Fruit fly (Drosophila melanogaster): Measurements from ENCODE around the gene CG31220.

CG31220 gene

dm6 chr3R:19602996-19603395, 45.3 kb upstream of the CG31220 start, which contains the start of gene CG7342:
Gene CG7342 (plus strand): TSS chr3R:19603375.
- TF ChIP-seq CG34376 (GFP tag; optimal IDR thresholded peaks at IDR 0.05) (no peak), cg (GFP tag; optimal IDR thresholded peaks at IDR 0.05) (no peak), Dll (GFP tag; IDR thresholded peaks at IDR 0.05; ENCODE audit: partially characterized antibody) (no peak), CG18764 (GFP tag; optimal IDR thresholded peaks at IDR 0.05) (no peak), lbe (GFP tag; optimal IDR thresholded peaks at IDR 0.05) (peak; percentile 53), CG6683 (GFP tag; optimal IDR thresholded peaks at IDR 0.05) (no peak), D19A (tag; optimal IDR thresholded peaks at IDR 0.05) (no peak), Tbp (GFP tag; optimal IDR thresholded peaks at IDR 0.05) (no peak)

dm6 chr3R:19606954-19607353, 41.3 kb upstream of the CG31220 start, which contains the start of gene CG17751:
Gene CG17751 (plus strand): TSS chr3R:19607254.
- 0 out of 2 replicates have a peak, but pooled peaks have one; percentile 14 for TF ChIP-seq Nf-YA (GFP tag; IDR thresholded peaks at IDR 0.05)
- no peak for TF ChIP-seq CG4730 (GFP tag; IDR thresholded peaks at IDR 0.05)

- TF ChIP-seq danr (GFP tag; IDR thresholded peaks at IDR 0.05) = no peak
- TF ChIP-seq E2f2 (GFP tag; IDR thresholded peaks at IDR 0.05) = no peak
- no peak for TF ChIP-seq Nf-YC (tag; optimal IDR thresholded peaks at IDR 0.05)
- no peak for TF ChIP-seq Dip2 (GFP tag; IDR thresholded peaks at IDR 0.05)
- no peak for TF ChIP-seq ATbp (GFP tag; optimal IDR thresholded peaks at IDR 0.05)
- no peak for TF ChIP-seq CG6813 (GFP tag; optimal IDR thresholded peaks at IDR 0.05)
- no peak for TF ChIP-seq inv (GFP tag; IDR thresholded peaks at IDR 0.05; ENCODE audit: partially characterized antibody)
- no peak for TF ChIP-seq eve (GFP tag; optimal IDR thresholded peaks at IDR 0.05)
- TF ChIP-seq Pdp1 (GFP tag; optimal IDR thresholded peaks at IDR 0.05) = no peak
These were observed 38.4 kb upstream of the CG31220 start, which contains the start of gene CG17752 for dm6 chr3R:19609925-19610324. Gene CG17752 (plus strand): TSS chr3R:19610225.

dm6 chr3R:19612908-19613431, 35.3 kb upstream of the CG31220 start, which contains the start of gene CG16727:
Gene CG16727 (plus strand): TSS chr3R:19613381.
- TF ChIP-seq Doc2 (GFP tag; IDR thresholded peaks at IDR 0.05) (no peak), CG7556 (GFP tag; optimal IDR thresholded peaks at IDR 0.05) (no peak), gem (tag; optimal IDR thresholded peaks at IDR 0.05) (peak; percentile 28), CG18764 (GFP tag; optimal IDR thresholded peaks at IDR 0.05) (no peak), Fer3 (tag; optimal IDR thresholded peaks at IDR 0.05) (no peak), CG32532 (GFP tag; IDR thresholded peaks at IDR 0.05) (no peak), ems (GFP tag; optimal IDR thresholded peaks at IDR 0.05) (no peak), kah (GFP tag; optimal IDR thresholded peaks at IDR 0.05) (no peak), lov (optimal IDR thresholded peaks at IDR 0.05) (no peak), lov (GFP tag; IDR thresholded peaks at IDR 0.05) (no peak), sima (GFP tag; optimal IDR thresholded peaks at IDR 0.05) (no peak), Bdp1 (GFP tag; optimal IDR thresholded peaks at IDR 0.05) (no peak), pb (GFP tag; optimal IDR thresholded peaks at IDR 0.05) (no peak), salm (tag; optimal IDR thresholded peaks at IDR 0.05) (peak; percentile 6), tin (GFP tag; optimal IDR thresholded peaks at IDR 0.05) (no peak), CG10565 (GFP tag; optimal IDR thresholded peaks at IDR 0.05) (no peak), odd (GFP tag; optimal IDR thresholded peaks at IDR 0.05) (peak; percentile 35), CG7786 (GFP tag; optimal IDR thresholded peaks at IDR 0.05) (no peak), CG4404 (GFP tag; IDR thresholded peaks at IDR 0.05) (no peak), Adf1 (GFP tag; IDR thresholded peaks at IDR 0.05) (no peak), Nf-YC (tag; optimal IDR thresholded peaks at IDR 0.05) (no peak), CG4617 (GFP tag; optimal IDR thresholded peaks at IDR 0.05; ENCODE audit: borderline replicate concordance) (no peak), CG42726 (GFP tag; IDR thresholded peaks at IDR 0.05; ENCODE audit: partially characterized antibody) (no peak), corto (GFP tag; optimal IDR thresholded peaks at IDR 0.05) (no peak), B-H2 (GFP tag; optimal IDR thresholded peaks at IDR 0.05) (no peak), H2.0 (GFP tag; IDR thresholded peaks at IDR 0.05) (no peak), maf-S (GFP tag; optimal IDR thresholded peaks at IDR 0.05) (no peak), MESR4 (GFP tag; optimal IDR thresholded peaks at IDR 0.05) (no peak), Rx (GFP tag; IDR thresholded peaks at IDR 0.05) (no peak), CG2889 (GFP tag; IDR thresholded peaks at IDR 0.05) (no peak)
